Worm (Caenorhabditis elegans) whole organism, L3 larva: ENCODE results near the gene mob-4.
A peak's percentile ranks its signal among the peaks of the same experiment; 100 is the strongest.

ENCODE experiments used
- ceh-16 ChIP-seq: sonication (generic microtip); optimal IDR thresholded peaks from 2 replicates; lab custom pipeline; 2017; ENCODE audit warnings: missing biosample characterization, missing genetic modification characterization
- ceh-82 ChIP-seq: fragments of 150-350 bp; optimal IDR thresholded peaks from 2 replicates; lab custom pipeline; 2014; ENCODE audit warnings: missing biosample characterization, missing genetic modification characterization
- ceh-9 ChIP-seq: sonication (generic microtip); optimal IDR thresholded peaks from 2 replicates; lab custom pipeline; 2018; ENCODE audit warnings: missing biosample characterization, missing genetic modification characterization
- daf-12 ChIP-seq: fragments of 150-350 bp; optimal IDR thresholded peaks from 2 replicates; lab custom pipeline; 2014; ENCODE audit warnings: missing biosample characterization, missing genetic modification reagents, missing genetic modification characterization
- egl-5 ChIP-seq: fragments of 150-350 bp; optimal IDR thresholded peaks from 2 replicates; lab custom pipeline; 2017; ENCODE audit warnings: missing biosample characterization, missing genetic modification reagents, missing genetic modification characterization, inconsistent platforms
- elt-1 ChIP-seq: fragments of 150-350 bp; optimal IDR thresholded peaks from 2 replicates; lab custom pipeline; 2014; ENCODE audit warnings: missing biosample characterization, missing genetic modification characterization
- elt-2 ChIP-seq: sonication (generic microtip); optimal IDR thresholded peaks from 2 replicates; lab custom pipeline; 2016; ENCODE audit warnings: missing genetic modification reagents, mild to moderate bottlenecking, missing genetic modification characterization, missing compliant biosample characterization
- elt-3 ChIP-seq, 3 experiments: fragments of 150-350 bp in 1 of 3; sonication (generic microtip) in 2 of 3; optimal IDR thresholded peaks; 2 replicates in 2 of 3; 4 replicates in 1 of 3; lab custom pipeline; 2014 to 2017; ENCODE audit warnings: missing biosample characterization in 3 of 3, missing genetic modification characterization in 3 of 3
- fkh-10 ChIP-seq: sonication (generic microtip); optimal IDR thresholded peaks from 2 replicates; lab custom pipeline; 2017; ENCODE audit warnings: missing biosample characterization, missing genetic modification reagents, missing genetic modification characterization
- hmg-11 ChIP-seq: sonication (generic microtip); optimal IDR thresholded peaks from 2 replicates; lab custom pipeline; 2016; ENCODE audit warnings: missing genetic modification characterization, missing compliant biosample characterization
- jun-1 ChIP-seq: fragments of 150-350 bp; optimal IDR thresholded peaks from 2 replicates; lab custom pipeline; 2014; ENCODE audit warnings: missing biosample characterization, missing genetic modification reagents, missing genetic modification characterization
- lin-15B ChIP-seq: fragments of 150-350 bp; optimal IDR thresholded peaks from 2 replicates; lab custom pipeline; 2014; ENCODE audit warnings: missing biosample characterization, missing genetic modification characterization
- lin-39 ChIP-seq: fragments of 150-350 bp; optimal IDR thresholded peaks from 2 replicates; lab custom pipeline; 2018; ENCODE audit warnings: missing biosample characterization, missing genetic modification reagents, missing genetic modification characterization
- lsy-12 ChIP-seq: sonication (generic microtip); optimal IDR thresholded peaks from 2 replicates; lab custom pipeline; 2016; ENCODE audit warnings: mild to moderate bottlenecking, missing genetic modification characterization, missing compliant biosample characterization
- mdl-1 ChIP-seq: fragments of 150-350 bp; optimal IDR thresholded peaks from 2 replicates; lab custom pipeline; 2014; ENCODE audit warnings: missing biosample characterization, missing genetic modification characterization
- mml-1 ChIP-seq: fragments of 150-350 bp; sonication (generic microtip); optimal IDR thresholded peaks from 3 replicates; lab custom pipeline; 2014; ENCODE audit warnings: missing biosample characterization, missing genetic modification characterization
- nfya-1 ChIP-seq: sonication (generic microtip); optimal IDR thresholded peaks from 2 replicates; lab custom pipeline; 2017; ENCODE audit warnings: missing genetic modification characterization, mild to moderate bottlenecking, missing compliant biosample characterization, antibody characterized with exemption, moderate library complexity; ENCODE audit not compliant: insufficient read depth
- nhr-11 ChIP-seq: fragments of 150-350 bp; optimal IDR thresholded peaks from 2 replicates; lab custom pipeline; 2014; ENCODE audit warnings: missing biosample characterization, missing genetic modification characterization
- nhr-237 ChIP-seq: fragments of 150-350 bp; optimal IDR thresholded peaks from 2 replicates; lab custom pipeline; 2014; ENCODE audit warnings: missing biosample characterization, missing genetic modification characterization
- nhr-25 ChIP-seq: sonication (generic microtip); optimal IDR thresholded peaks from 2 replicates; lab custom pipeline; 2017; ENCODE audit warnings: missing biosample characterization, missing genetic modification characterization
- nhr-28 ChIP-seq: fragments of 150-350 bp; optimal IDR thresholded peaks from 2 replicates; lab custom pipeline; 2014; ENCODE audit warnings: missing biosample characterization, missing genetic modification characterization
- nhr-67 ChIP-seq: fragments of 150-350 bp; optimal IDR thresholded peaks from 2 replicates; lab custom pipeline; 2014; ENCODE audit warnings: missing biosample characterization, missing genetic modification characterization
- nhr-77 ChIP-seq: fragments of 150-350 bp; optimal IDR thresholded peaks from 2 replicates; lab custom pipeline; 2014; ENCODE audit warnings: missing biosample characterization, missing genetic modification characterization
- pha-4 ChIP-seq: fragments of 150-350 bp; optimal IDR thresholded peaks from 2 replicates; lab custom pipeline; 2014; ENCODE audit warnings: missing biosample characterization, missing genetic modification reagents, missing genetic modification characterization
- pqm-1 ChIP-seq: fragments of 150-350 bp; optimal IDR thresholded peaks from 2 replicates; lab custom pipeline; 2017; ENCODE audit warnings: missing biosample characterization, missing genetic modification characterization, inconsistent platforms
- sea-2 ChIP-seq: fragments of 150-350 bp; sonication (generic microtip); optimal IDR thresholded peaks from 4 replicates; lab custom pipeline; 2014; ENCODE audit warnings: missing biosample characterization, missing genetic modification reagents, missing genetic modification characterization
- skn-1 ChIP-seq: fragments of 150-350 bp; optimal IDR thresholded peaks from 2 replicates; lab custom pipeline; 2014; ENCODE audit warnings: missing biosample characterization, missing genetic modification characterization
- snpc-4 ChIP-seq: fragments of 150-350 bp; optimal IDR thresholded peaks from 2 replicates; lab custom pipeline; 2014; ENCODE audit warnings: missing biosample characterization, missing genetic modification characterization
- unc-39 ChIP-seq: sonication (generic microtip); optimal IDR thresholded peaks from 4 replicates; lab custom pipeline; 2017; ENCODE audit warnings: missing biosample characterization, missing genetic modification characterization
- unc-62 ChIP-seq: fragments of 150-350 bp; sonication (generic microtip); optimal IDR thresholded peaks from 4 replicates; lab custom pipeline; 2014; ENCODE audit warnings: missing biosample characterization, missing genetic modification reagents, missing genetic modification characterization
- zag-1 ChIP-seq: fragments of 150-350 bp; optimal IDR thresholded peaks from 2 replicates; lab custom pipeline; 2014; ENCODE audit warnings: missing biosample characterization, missing genetic modification characterization
- ztf-4 ChIP-seq: fragments of 150-350 bp; optimal IDR thresholded peaks from 2 replicates; lab custom pipeline; 2014; ENCODE audit warnings: missing biosample characterization, missing genetic modification characterization

Gene mob-4

DNA sequence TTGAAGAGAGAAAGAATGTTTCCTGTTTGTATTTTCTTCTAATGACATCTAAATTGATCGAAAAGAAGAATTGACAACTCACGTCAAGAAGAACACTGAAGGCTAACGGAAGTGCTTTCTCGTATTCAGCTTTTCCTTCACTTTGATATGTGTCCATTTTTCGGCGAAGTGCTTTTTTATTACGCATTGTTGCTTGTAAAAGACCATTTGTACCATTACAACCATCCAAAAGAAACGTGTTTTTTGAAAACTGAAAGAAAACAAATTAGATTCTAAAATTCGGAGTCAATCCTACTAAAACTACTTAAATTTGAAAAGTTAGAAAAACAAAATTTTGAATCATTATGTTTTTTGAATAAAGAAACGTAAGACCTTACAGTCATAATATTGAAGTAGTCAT, 25.8 kb upstream of the mob-4 start:
- TF ChIP-seq nfya-1 (no peak), mml-1 (tag; lab: Kevin White, UChicago) (no peak), elt-2 (tag; lab: Kevin White, UChicago) (no peak), ztf-4 (tag; lab: Kevin White, UChicago) (no peak), jun-1 (tag; lab: Kevin White, UChicago) (no peak), nhr-77 (tag; lab: Kevin White, UChicago) (no peak), sea-2 (GFP tag; lab: Kevin White, UChicago) (no peak), nhr-28 (tag; lab: Kevin White, UChicago) (no peak), ceh-16 (no peak), nhr-67 (tag; lab: Kevin White, UChicago) (no peak), nhr-237 (tag; lab: Kevin White, UChicago) (no peak), elt-3 (tag; optimal IDR thresholded peaks at IDR 0.05; lab: Kevin White, UChicago) (no peak), hmg-11 (no peak), daf-12 (tag; lab: Kevin White, UChicago) (no peak), unc-39 (tag; lab: Kevin White, UChicago) (no peak), nhr-25 (no peak), zag-1 (tag; lab: Kevin White, UChicago) (no peak)

DNA sequence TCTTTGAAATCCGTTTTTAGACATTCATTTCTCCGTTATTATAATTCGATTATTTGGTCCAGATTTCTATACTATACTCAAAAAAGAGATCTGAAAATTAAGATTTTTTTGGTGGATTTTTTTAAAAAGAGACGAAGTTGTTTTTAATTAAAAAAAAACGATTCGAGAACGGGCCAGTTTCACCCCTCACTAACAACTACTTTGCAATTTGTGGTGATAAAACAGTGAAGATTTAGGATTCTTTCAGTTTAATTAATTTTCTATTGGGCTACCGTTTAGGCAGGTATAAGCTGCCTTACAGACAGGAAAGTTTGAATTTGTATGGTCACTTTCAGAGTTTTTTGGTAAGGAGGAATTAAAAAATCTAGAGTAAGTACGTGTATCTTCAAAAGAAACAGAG, 23.8 kb upstream of the mob-4 start, which contains the start of gene unc-36:
TSS of gene unc-36 (minus strand) at position 101 of the 400 bp plus-strand sequence.
- TF ChIP-seq ztf-4 (tag; lab: Kevin White, UChicago) (no peak), elt-1 (tag; lab: Kevin White, UChicago) (no peak), ceh-82 (tag; lab: Kevin White, UChicago) (no peak), lsy-12 (tag; lab: Kevin White, UChicago) (no peak), daf-12 (tag; lab: Kevin White, UChicago) (no peak)

DNA sequence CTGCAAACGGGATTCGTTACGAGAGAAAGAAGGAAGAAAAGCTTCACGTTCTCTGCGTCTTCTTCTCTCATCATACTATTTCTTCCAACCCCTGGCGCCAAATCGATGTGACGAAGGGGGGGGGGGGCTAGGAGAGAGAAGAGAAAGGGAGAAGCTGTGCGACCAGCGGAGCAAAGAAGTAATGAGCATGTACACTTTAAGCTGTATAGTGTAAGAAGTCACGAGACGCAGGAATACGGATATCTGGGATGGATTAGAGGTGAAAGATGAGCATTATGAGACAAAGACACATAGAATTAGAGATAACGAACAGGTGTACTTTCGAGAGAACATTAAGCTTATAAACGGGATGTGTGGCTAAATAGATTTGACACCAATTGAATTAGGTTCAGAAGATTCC, 23.1 kb upstream of the mob-4 start:
- peak; percentile 5 for TF ChIP-seq nhr-11 (tag; lab: Kevin White, UChicago)
- peak; percentile 43 for TF ChIP-seq snpc-4 (tag; lab: Kevin White, UChicago)
- peak; percentile 33 for TF ChIP-seq lin-15B (tag; lab: Kevin White, UChicago)
- peak; percentile 77 for TF ChIP-seq nfya-1
- TF ChIP-seq fkh-10 (GFP tag; lab: Kevin White, UChicago) = no peak
- no peak for TF ChIP-seq elt-3 (tag; optimal IDR thresholded peaks at IDR 0.05; lab: Kevin White, UChicago)
- peak; percentile 60 for TF ChIP-seq lin-39 (tag; lab: Kevin White, UChicago)
- no peak for TF ChIP-seq pha-4 (tag; lab: Kevin White, UChicago)

DNA sequence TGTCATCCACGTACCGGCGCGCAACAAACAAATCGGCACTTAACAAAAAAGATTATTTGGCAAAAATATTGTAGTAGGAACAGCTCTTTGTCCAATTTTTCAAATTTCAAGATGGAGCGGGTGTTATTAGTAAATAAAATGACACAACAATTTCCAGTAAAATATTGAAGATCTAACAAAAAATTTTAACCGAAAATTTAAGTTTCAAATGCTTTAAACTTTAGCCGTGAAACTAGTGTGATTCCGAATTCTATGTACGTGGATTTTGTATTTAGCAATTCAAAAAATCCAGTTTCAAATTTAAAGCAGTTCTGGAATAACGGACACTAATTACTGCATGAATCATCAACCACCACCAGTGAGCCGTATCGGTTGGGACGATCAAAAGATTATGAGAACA, 22.1 kb upstream of the mob-4 start, which contains the start of gene snb-5:
TSS of gene snb-5 (plus strand) at position 301 of the 400 bp plus-strand sequence.
- TF ChIP-seq pqm-1 (tag; lab: Kevin White, UChicago) = no peak
- no peak for TF ChIP-seq fkh-10 (GFP tag; lab: Kevin White, UChicago)
- no peak for TF ChIP-seq egl-5 (tag; lab: Kevin White, UChicago)
- TF ChIP-seq lin-15B (tag; lab: Kevin White, UChicago) = no peak
- TF ChIP-seq ceh-9 (tag; lab: Kevin White, UChicago) = no peak
- TF ChIP-seq, all 47 proteins: peak for 0

DNA sequence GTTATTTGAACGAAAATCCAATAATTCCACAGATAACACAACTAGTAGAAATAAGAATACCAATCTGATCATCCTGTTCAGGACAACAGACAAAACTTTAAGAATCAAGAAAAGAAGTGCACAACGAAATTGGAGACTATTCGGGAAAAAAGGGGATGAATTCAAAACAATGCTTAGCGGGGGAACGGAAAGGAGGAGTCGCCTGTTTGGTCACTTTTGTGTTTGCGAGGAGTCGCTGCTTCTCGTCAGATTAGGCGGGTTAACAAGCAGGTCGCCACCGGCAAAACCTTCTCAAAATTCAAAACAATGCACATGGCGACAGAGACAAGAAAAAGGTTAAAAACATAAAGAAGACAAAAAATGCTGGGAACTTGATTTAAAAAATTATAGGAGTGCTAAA, 15.1 kb upstream of the mob-4 start, which contains the start of gene C30A5.10:
TSS of gene C30A5.10 (minus strand) at position 101 of the 400 bp plus-strand sequence.
- no peak for TF ChIP-seq ceh-16
- TF ChIP-seq skn-1 (tag; lab: Kevin White, UChicago) = no peak
- no peak for TF ChIP-seq unc-62 (GFP tag; lab: Kevin White, UChicago)
- no peak for TF ChIP-seq nhr-28 (tag; lab: Kevin White, UChicago)
- TF ChIP-seq nhr-77 (tag; lab: Kevin White, UChicago) = no peak
- no peak for TF ChIP-seq nfya-1
- TF ChIP-seq pha-4 (tag; lab: Kevin White, UChicago) = no peak
- no peak for TF ChIP-seq mdl-1 (tag; lab: Kevin White, UChicago)
- no peak for TF ChIP-seq fkh-10 (GFP tag; lab: Kevin White, UChicago)
- no peak for TF ChIP-seq ceh-82 (tag; lab: Kevin White, UChicago)
